Worm (Caenorhabditis elegans) whole organism, L1 larva: ENCODE measurements around the gene cest-19.

Source experiments
- aha-1 ChIP-seq: fragments of 150-350 bp; optimal IDR thresholded peaks from 2 replicates; lab custom pipeline; 2014; ENCODE audit warnings: missing biosample characterization, missing genetic modification characterization
- ama-1 ChIP-seq: fragments of 150-350 bp; optimal IDR thresholded peaks from 2 replicates; lab custom pipeline; 2014
- ceh-63 ChIP-seq: fragments of 200-800 bp; sonication (Bioruptor generic); optimal IDR thresholded peaks from 2 replicates; lab custom pipeline; 2018; ENCODE audit warnings: mild to moderate bottlenecking, missing genetic modification characterization, missing compliant biosample characterization
- egl-27 ChIP-seq, 2 experiments: fragments of 150-350 bp in 1 of 2; sonication (generic microtip); optimal IDR thresholded peaks; 3 replicates each; lab custom pipeline; 2017 to 2018; ENCODE audit warnings: missing biosample characterization in 2 of 2, missing genetic modification characterization in 2 of 2, missing genetic modification reagents in 2 of 2
- fos-1 ChIP-seq: fragments of 150-350 bp; optimal IDR thresholded peaks from 2 replicates; lab custom pipeline; 2014; ENCODE audit warnings: missing biosample characterization, missing genetic modification characterization
- grh-1 ChIP-seq: fragments of 200-800 bp; sonication (Bioruptor generic); IDR thresholded peaks from 2 replicates; pipeline ENCODE4 v1.3.6; 2022; ENCODE audit warnings: missing genetic modification reagents, missing genetic modification characterization, missing compliant biosample characterization
- irx-1 ChIP-seq: sonication (generic microtip); optimal IDR thresholded peaks from 2 replicates; lab custom pipeline; 2016; ENCODE audit warnings: missing genetic modification characterization, missing compliant biosample characterization
- lin-15B ChIP-seq: fragments of 150-350 bp; sonication (generic microtip); optimal IDR thresholded peaks from 3 replicates; lab custom pipeline; 2014; ENCODE audit warnings: missing biosample characterization, missing genetic modification characterization
- lsy-2 ChIP-seq, 2 experiments: fragments of 150-350 bp; optimal IDR thresholded peaks; 2 replicates each; lab custom pipeline; 2014; ENCODE audit warnings: missing biosample characterization in 2 of 2, missing genetic modification characterization in 2 of 2
- nhr-28 ChIP-seq: fragments of 150-350 bp; optimal IDR thresholded peaks from 2 replicates; lab custom pipeline; 2014; ENCODE audit warnings: missing biosample characterization, missing genetic modification characterization
- nhr-47 ChIP-seq: sonication (generic microtip); optimal IDR thresholded peaks from 2 replicates; lab custom pipeline; 2016; ENCODE audit warnings: mild to moderate bottlenecking, missing genetic modification characterization, moderate library complexity, missing compliant biosample characterization
- skn-1 ChIP-seq: fragments of 150-350 bp; optimal IDR thresholded peaks from 2 replicates; lab custom pipeline; 2014; ENCODE audit warnings: missing biosample characterization, missing genetic modification characterization
- snu-23 ChIP-seq: sonication (generic microtip); optimal IDR thresholded peaks from 2 replicates; lab custom pipeline; 2016; ENCODE audit warnings: missing genetic modification characterization, missing compliant biosample characterization
- tbx-2 ChIP-seq: sonication (generic microtip); optimal IDR thresholded peaks from 2 replicates; lab custom pipeline; 2016; ENCODE audit warnings: missing genetic modification characterization, missing compliant biosample characterization

- TF ChIP-seq lin-15B (tag; lab: Kevin White, UChicago): no peak
- TF ChIP-seq fos-1 (tag; lab: Kevin White, UChicago): no peak
- TF ChIP-seq snu-23 (GFP tag; lab: Kevin White, UChicago): no peak
- no peak for TF ChIP-seq skn-1
- no peak for TF ChIP-seq nhr-28 (tag; lab: Kevin White, UChicago)
- TF ChIP-seq ama-1 (lab: Kevin White, UChicago): no peak
- no peak for TF ChIP-seq aha-1
- TF ChIP-seq grh-1 (GFP tag; lab: Robert Waterston, UW): no peak
- no peak for TF ChIP-seq nhr-47 (tag; lab: Kevin White, UChicago)
- TF ChIP-seq irx-1 (tag; lab: Kevin White, UChicago): no peak
- no peak for TF ChIP-seq egl-27 (tag; optimal IDR thresholded peaks at IDR 0.05; lab: Kevin White, UChicago)
- no peak for TF ChIP-seq ceh-63 (GFP tag; lab: Kevin White, UChicago)
- no peak for TF ChIP-seq lsy-2 (tag; optimal IDR thresholded peaks at IDR 0.05; lab: Kevin White, UChicago)
- TF ChIP-seq tbx-2 (tag; lab: Kevin White, UChicago): no peak
Observed at ce11 chrX:7037998-7038397, 2.2 kb upstream of the cest-19 start.
